Fruit fly (Drosophila melanogaster): Measurements from ENCODE around the gene CG5421.

Gene CG5421

dm6 chr2L:12459191-12459590 lies 11.3 kb upstream of the CG5421 start:
- TF ChIP-seq CG8478 (optimal IDR thresholded peaks at IDR 0.05) (no peak), CTCF (optimal IDR thresholded peaks at IDR 0.05) (no peak)

- no peak for TF ChIP-seq CTCF (optimal IDR thresholded peaks at IDR 0.05)
- TF ChIP-seq CG8478 (optimal IDR thresholded peaks at IDR 0.05) = no peak
Measured at dm6 chr2L:12457715-12458114, 9.8 kb upstream of the CG5421 start.

- no peak for TF ChIP-seq CTCF (optimal IDR thresholded peaks at IDR 0.05)
- TF ChIP-seq CG8478 (optimal IDR thresholded peaks at IDR 0.05) = no peak
Measured at dm6 chr2L:12457201-12457600, 9.3 kb upstream of the CG5421 start.

dm6 chr2L:12455750-12456149 lies 7.8 kb upstream of the CG5421 start:
- no peak for TF ChIP-seq CG8478 (optimal IDR thresholded peaks at IDR 0.05)
- TF ChIP-seq CTCF (optimal IDR thresholded peaks at IDR 0.05) = no peak

- TF ChIP-seq CG8478 (optimal IDR thresholded peaks at IDR 0.05) (no peak), CTCF (optimal IDR thresholded peaks at IDR 0.05) (peak; percentile 37 to 51)
Measured at dm6 chr2L:12455049-12455448, 7.1 kb upstream of the CG5421 start.

- TF ChIP-seq CTCF (optimal IDR thresholded peaks at IDR 0.05) (no peak), CG8478 (optimal IDR thresholded peaks at IDR 0.05) (no peak)
Measured at dm6 chr2L:12453192-12453800, 5.4 kb upstream of the CG5421 start, which contains the start of gene CG5418. Gene CG5418 (minus strand): TSS chr2L:12453242.

- TF ChIP-seq CG8478 (optimal IDR thresholded peaks at IDR 0.05) (no peak), CTCF (optimal IDR thresholded peaks at IDR 0.05) (no peak)
Measured at dm6 chr2L:12445743-12446142, 2.2 kb downstream of the CG5421 start, which contains the start of gene Oatp33Ea. Gene Oatp33Ea (minus strand): TSS chr2L:12445924.

dm6 chr2L:12435976-12436771 lies 11.8 kb downstream of the CG5421 start:
- peak in 1 of 2 experiments; percentile 20 for TF ChIP-seq CTCF (optimal IDR thresholded peaks at IDR 0.05)
- TF ChIP-seq CG8478 (optimal IDR thresholded peaks at IDR 0.05) = no peak

- TF ChIP-seq CTCF (optimal IDR thresholded peaks at IDR 0.05) = no peak
- no peak for TF ChIP-seq CG8478 (optimal IDR thresholded peaks at IDR 0.05)
Measured at dm6 chr2L:12435428-12435827, 12.5 kb downstream of the CG5421 start.

- no peak for TF ChIP-seq CTCF (optimal IDR thresholded peaks at IDR 0.05)
- no peak for TF ChIP-seq CG8478 (optimal IDR thresholded peaks at IDR 0.05)
Measured at dm6 chr2L:12434535-12434938, 13.4 kb downstream of the CG5421 start, which contains the start of gene SC35. Gene SC35 (minus strand): TSS chr2L:12434665.

dm6 chr2L:12433712-12434534 lies 14.0 kb downstream of the CG5421 start, which contains the start of gene eRF3:
Gene eRF3 (plus strand): TSS chr2L:12434452.
- no peak for TF ChIP-seq CG8478 (optimal IDR thresholded peaks at IDR 0.05)
- no peak for TF ChIP-seq CTCF (optimal IDR thresholded peaks at IDR 0.05)

dm6 chr2L:12430792-12431191 lies 17.1 kb downstream of the CG5421 start, which contains the start of gene CG5435:
Gene CG5435 (minus strand): TSS chr2L:12430892.
- TF ChIP-seq CG8478 (optimal IDR thresholded peaks at IDR 0.05) = no peak

- no peak for TF ChIP-seq CTCF (optimal IDR thresholded peaks at IDR 0.05)
- TF ChIP-seq CG8478 (optimal IDR thresholded peaks at IDR 0.05) = no peak
Measured at dm6 chr2L:12427487-12428101, 20.3 kb downstream of the CG5421 start, which contains the start of the genes CG5446 and Trm1. Gene CG5446 (minus strand): TSS chr2L:12427709. Gene Trm1 (plus strand): TSS chr2L:12428028.

dm6 chr2L:12424555-12424954 lies 23.4 kb downstream of the CG5421 start, which contains the start of gene Fam92:
Gene Fam92 (plus strand): TSS chr2L:12424904.
- peak; percentile 84 to 94 for TF ChIP-seq CTCF (optimal IDR thresholded peaks at IDR 0.05)
- no peak for TF ChIP-seq CG8478 (optimal IDR thresholded peaks at IDR 0.05)

Data from S2 (cell line).